Fruit fly (Drosophila melanogaster): ENCODE results near the gene Gart.

- TF ChIP-seq dmrt93B (GFP tag; optimal IDR thresholded peaks at IDR 0.05) = no peak
- no peak for TF ChIP-seq psq (GFP tag; optimal IDR thresholded peaks at IDR 0.05)
- TF ChIP-seq h (GFP tag; optimal IDR thresholded peaks at IDR 0.05) = no peak
- TF ChIP-seq CG9705 (GFP tag; optimal IDR thresholded peaks at IDR 0.05) = no peak
- TF ChIP-seq woc (GFP tag; optimal IDR thresholded peaks at IDR 0.05) = no peak
- no peak for TF ChIP-seq Hnf4 (GFP tag; optimal IDR thresholded peaks at IDR 0.05)
- no peak for TF ChIP-seq lola (GFP tag; optimal IDR thresholded peaks at IDR 0.05)
- no peak for TF ChIP-seq Vsx2 (GFP tag; optimal IDR thresholded peaks at IDR 0.05; ENCODE audit: partially characterized antibody)
- TF ChIP-seq Jra (GFP tag; optimal IDR thresholded peaks at IDR 0.05) = no peak
- TF ChIP-seq pan (optimal IDR thresholded peaks at IDR 0.05) = no peak
- no peak for TF ChIP-seq Dfd (GFP tag; optimal IDR thresholded peaks at IDR 0.05)
Measured at dm6 chr2L:7067683-7068082, 44.0 kb upstream of the Gart start, which contains the start of gene Ugt307A1.
